Fruit fly (Drosophila melanogaster) whole organism, embryonic: Measurements from ENCODE around the gene Cyp303a1.

Experiments
- CG10274 ChIP-seq: fragments of 200-800 bp; sonication (Bioruptor generic); optimal IDR thresholded peaks from 3 replicates; lab custom pipeline; 2017; ENCODE audit warnings: missing biosample characterization, mild to moderate bottlenecking, missing genetic modification characterization
- CG10959 ChIP-seq: fragments of 200-800 bp; sonication (Bioruptor generic); IDR thresholded peaks from 2 replicates; pipeline ENCODE4 v1.3.6; 2022; ENCODE audit warnings: missing biosample characterization, missing genetic modification characterization
- CG11504 ChIP-seq: fragments of 200-800 bp; sonication (Bioruptor generic); optimal IDR thresholded peaks from 3 replicates; lab custom pipeline; 2019; ENCODE audit warnings: missing biosample characterization, mild to moderate bottlenecking, missing genetic modification characterization, moderate library complexity
- CG11695 ChIP-seq: fragments of 200-800 bp; sonication (Bioruptor generic); IDR thresholded peaks from 3 replicates; pipeline ENCODE4 v1.3.6; 2022; ENCODE audit warnings: missing biosample characterization, missing genetic modification characterization
- CG12769 ChIP-seq: fragments of 200-800 bp; sonication (Bioruptor generic); optimal IDR thresholded peaks from 2 replicates; lab custom pipeline; 2019; ENCODE audit warnings: missing biosample characterization, mild to moderate bottlenecking, missing genetic modification characterization, moderate library complexity
- CG12942 ChIP-seq: fragments of 200-800 bp; sonication (Bioruptor generic); optimal IDR thresholded peaks from 3 replicates; lab custom pipeline; 2016; ENCODE audit warnings: missing biosample characterization, missing genetic modification characterization
- CG14441 ChIP-seq: fragments of 200-800 bp; sonication (Bioruptor generic); IDR thresholded peaks from 2 replicates; pipeline ENCODE4 v1.3.6; 2022; ENCODE audit warnings: missing biosample characterization, missing genetic modification characterization
- CG15269 ChIP-seq: fragments of 200-800 bp; sonication (Bioruptor generic); optimal IDR thresholded peaks from 2 replicates; lab custom pipeline; 2018; ENCODE audit warnings: missing biosample characterization, mild to moderate bottlenecking, missing genetic modification characterization, moderate library complexity
- CG16815 ChIP-seq: fragments of 200-800 bp; sonication (Bioruptor generic); optimal IDR thresholded peaks from 3 replicates; lab custom pipeline; 2017; ENCODE audit warnings: missing biosample characterization, mild to moderate bottlenecking, missing genetic modification characterization
- CG17612 ChIP-seq: fragments of 200-800 bp; sonication (Bioruptor generic); IDR thresholded peaks from 2 replicates; pipeline ENCODE4 v1.3.6; 2022; ENCODE audit warnings: missing biosample characterization, missing genetic modification characterization
- CG18599 ChIP-seq: fragments of 200-800 bp; sonication (Bioruptor generic); optimal IDR thresholded peaks from 3 replicates; lab custom pipeline; 2017; ENCODE audit warnings: missing biosample characterization, missing genetic modification characterization, mild to moderate bottlenecking, moderate library complexity, missing genetic modification reagents
- CG18764 ChIP-seq: fragments of 200-800 bp; sonication (Bioruptor generic); optimal IDR thresholded peaks from 3 replicates; lab custom pipeline; 2016; ENCODE audit warnings: missing biosample characterization, missing genetic modification characterization
- CG31441 ChIP-seq: fragments of 200-800 bp; sonication (Bioruptor generic); IDR thresholded peaks from 2 replicates; pipeline ENCODE4 v1.3.6; 2022; ENCODE audit warnings: missing biosample characterization, missing genetic modification characterization
- CG3847 ChIP-seq: fragments of 200-800 bp; sonication (Bioruptor generic); IDR thresholded peaks from 2 replicates; pipeline ENCODE4 v1.3.6; 2022; ENCODE audit warnings: missing biosample characterization, missing genetic modification characterization
- CG4730 ChIP-seq: fragments of 200-800 bp; sonication (Bioruptor generic); IDR thresholded peaks from 2 replicates; pipeline ENCODE4 v1.3.6; 2022; ENCODE audit warnings: missing biosample characterization, missing genetic modification characterization
- CG4820 ChIP-seq: fragments of 200-800 bp; sonication (Bioruptor generic); optimal IDR thresholded peaks from 3 replicates; lab custom pipeline; 2016; ENCODE audit warnings: missing biosample characterization, missing genetic modification characterization
- CG5180 ChIP-seq: fragments of 200-800 bp; sonication (Bioruptor generic); optimal IDR thresholded peaks from 3 replicates; lab custom pipeline; 2017; ENCODE audit warnings: missing biosample characterization, missing genetic modification characterization, mild to moderate bottlenecking, moderate library complexity, missing genetic modification reagents
- CG5245 ChIP-seq: fragments of 200-800 bp; sonication (Bioruptor generic); optimal IDR thresholded peaks from 3 replicates; lab custom pipeline; 2016; ENCODE audit warnings: missing biosample characterization, missing genetic modification characterization
- CG6683 ChIP-seq: fragments of 200-800 bp; sonication (Bioruptor generic); optimal IDR thresholded peaks from 2 replicates; lab custom pipeline; 2017; ENCODE audit warnings: missing biosample characterization, mild to moderate bottlenecking, missing genetic modification characterization, missing genetic modification reagents
- CG6689 ChIP-seq: fragments of 200-800 bp; sonication (Bioruptor generic); IDR thresholded peaks from 2 replicates; pipeline ENCODE4 v1.3.6; 2022; ENCODE audit warnings: missing biosample characterization, missing genetic modification characterization
- CG9797 ChIP-seq: fragments of 200-800 bp; sonication (Bioruptor generic); optimal IDR thresholded peaks from 3 replicates; lab custom pipeline; 2018; ENCODE audit warnings: missing biosample characterization, mild to moderate bottlenecking, missing genetic modification characterization
- CkIIα-i1 ChIP-seq: fragments of 200-800 bp; sonication (Bioruptor generic); IDR thresholded peaks from 2 replicates; pipeline ENCODE4 v1.3.6; 2022; ENCODE audit warnings: missing biosample characterization, missing genetic modification characterization
- D19A ChIP-seq: fragments of 200-800 bp; optimal IDR thresholded peaks from 3 replicates; lab custom pipeline; 2019; ENCODE audit warnings: missing biosample characterization, mild to moderate bottlenecking, missing genetic modification characterization, moderate library complexity
- Dip3 ChIP-seq: fragments of 200-800 bp; sonication (Bioruptor generic); optimal IDR thresholded peaks from 3 replicates; lab custom pipeline; 2016; ENCODE audit warnings: missing biosample characterization, missing genetic modification characterization
- Doc3 ChIP-seq: fragments of 200-800 bp; sonication (Bioruptor generic); IDR thresholded peaks from 3 replicates; pipeline ENCODE4 v1.3.6; 2022; ENCODE audit warnings: missing biosample characterization, missing genetic modification characterization; ENCODE audit not compliant: partially characterized antibody
- Fer3 ChIP-seq: fragments of 200-800 bp; sonication (Bioruptor generic); optimal IDR thresholded peaks from 2 replicates; lab custom pipeline; 2018; ENCODE audit warnings: missing biosample characterization, mild to moderate bottlenecking, missing genetic modification characterization, moderate library complexity
- GATAe ChIP-seq: fragments of 200-800 bp; sonication (Bioruptor generic); conservative IDR thresholded peaks from 2 replicates; pipeline ENCODE4 v1.3.6; 2022; ENCODE audit warnings: missing biosample characterization, missing genetic modification characterization
- HmgD ChIP-seq: fragments of 200-800 bp; sonication (Bioruptor generic); optimal IDR thresholded peaks from 3 replicates; lab custom pipeline; 2016; ENCODE audit warnings: missing biosample characterization, missing genetic modification characterization
- Hmr ChIP-seq: fragments of 200-800 bp; sonication (Bioruptor generic); optimal IDR thresholded peaks from 3 replicates; lab custom pipeline; 2017; ENCODE audit warnings: mild to moderate bottlenecking, missing biosample characterization, missing genetic modification reagents, missing genetic modification characterization
- MBD-R2 ChIP-seq: fragments of 200-800 bp; sonication (Bioruptor generic); IDR thresholded peaks from 2 replicates; pipeline ENCODE4 v1.3.6; 2022; ENCODE audit warnings: missing biosample characterization, missing genetic modification characterization
- MTF-1 ChIP-seq: fragments of 200-800 bp; sonication (Bioruptor generic); optimal IDR thresholded peaks from 2 replicates; lab custom pipeline; 2018; ENCODE audit warnings: missing biosample characterization, mild to moderate bottlenecking, missing genetic modification characterization, borderline replicate concordance
- Neu2 ChIP-seq: fragments of 200-800 bp; sonication (Bioruptor generic); optimal IDR thresholded peaks from 3 replicates; lab custom pipeline; 2016; ENCODE audit warnings: missing biosample characterization, missing genetic modification characterization, borderline replicate concordance
- Nf-YB ChIP-seq: fragments of 200-800 bp; sonication (Bioruptor generic); optimal IDR thresholded peaks from 3 replicates; lab custom pipeline; 2019; ENCODE audit warnings: missing biosample characterization, mild to moderate bottlenecking, missing genetic modification characterization, moderate library complexity
- Tbp ChIP-seq: fragments of >200 bp; optimal IDR thresholded peaks from 2 replicates; lab custom pipeline; 2018; ENCODE audit warnings: missing biosample characterization, missing genetic modification characterization
- crp ChIP-seq, 2 experiments: fragments of 200-800 bp; sonication (Bioruptor generic); optimal IDR thresholded peaks; 2 replicates in 1 of 2; 3 replicates in 1 of 2; lab custom pipeline; 2017; ENCODE audit warnings: missing biosample characterization in 2 of 2, missing genetic modification characterization in 2 of 2, mild to moderate bottlenecking in 1 of 2, moderate library complexity in 1 of 2
- dmrt11E ChIP-seq: fragments of 200-800 bp; sonication (Bioruptor generic); optimal IDR thresholded peaks from 3 replicates; lab custom pipeline; 2018; ENCODE audit warnings: missing biosample characterization, mild to moderate bottlenecking, missing genetic modification characterization, moderate library complexity
- dmrt99B ChIP-seq: fragments of 200-800 bp; sonication (Bioruptor generic); optimal IDR thresholded peaks from 2 replicates; lab custom pipeline; 2018; ENCODE audit warnings: missing biosample characterization, mild to moderate bottlenecking, missing genetic modification characterization, moderate library complexity
- ems ChIP-seq: fragments of 200-800 bp; sonication (Bioruptor generic); optimal IDR thresholded peaks from 3 replicates; lab custom pipeline; 2016; ENCODE audit warnings: missing biosample characterization, missing genetic modification characterization
- exex ChIP-seq: fragments of 200-800 bp; sonication (Bioruptor generic); optimal IDR thresholded peaks from 4 replicates; lab custom pipeline; 2018; ENCODE audit warnings: missing biosample characterization, mild to moderate bottlenecking, missing genetic modification characterization, moderate library complexity
- fd96Cb ChIP-seq: fragments of 200-800 bp; sonication (Bioruptor generic); optimal IDR thresholded peaks from 2 replicates; lab custom pipeline; 2018; ENCODE audit warnings: missing biosample characterization, mild to moderate bottlenecking, missing genetic modification characterization, moderate library complexity
- gcm ChIP-seq: fragments of 200-800 bp; sonication (Bioruptor generic); optimal IDR thresholded peaks from 2 replicates; lab custom pipeline; 2019; ENCODE audit warnings: missing biosample characterization, mild to moderate bottlenecking, missing genetic modification characterization, moderate library complexity
- gem ChIP-seq: fragments of 200-800 bp; sonication (Bioruptor generic); optimal IDR thresholded peaks from 2 replicates; lab custom pipeline; 2019; ENCODE audit warnings: missing biosample characterization, mild to moderate bottlenecking, missing genetic modification characterization, moderate library complexity
- grau ChIP-seq: fragments of 200-800 bp; optimal IDR thresholded peaks from 3 replicates; lab custom pipeline; 2019; ENCODE audit warnings: missing biosample characterization, mild to moderate bottlenecking, missing genetic modification characterization, moderate library complexity
- h ChIP-seq: fragments of >200 bp; optimal IDR thresholded peaks from 2 replicates; lab custom pipeline; 2017
- her ChIP-seq: fragments of 200-800 bp; sonication (Bioruptor generic); optimal IDR thresholded peaks from 2 replicates; lab custom pipeline; 2016; ENCODE audit warnings: missing biosample characterization, missing genetic modification characterization
- pfk ChIP-seq: fragments of 200-800 bp; sonication (Bioruptor generic); optimal IDR thresholded peaks from 2 replicates; lab custom pipeline; 2018; ENCODE audit warnings: missing biosample characterization, mild to moderate bottlenecking, missing genetic modification characterization, moderate library complexity
- repo ChIP-seq: fragments of 200-800 bp; sonication (Bioruptor generic); optimal IDR thresholded peaks from 2 replicates; lab custom pipeline; 2016; ENCODE audit warnings: missing biosample characterization, missing genetic modification characterization
- sob ChIP-seq: fragments of 200-800 bp; sonication (Bioruptor generic); IDR thresholded peaks from 2 replicates; pipeline ENCODE4 v1.3.6; 2022; ENCODE audit warnings: missing biosample characterization, missing genetic modification characterization

Cyp303a1 gene

DNA sequence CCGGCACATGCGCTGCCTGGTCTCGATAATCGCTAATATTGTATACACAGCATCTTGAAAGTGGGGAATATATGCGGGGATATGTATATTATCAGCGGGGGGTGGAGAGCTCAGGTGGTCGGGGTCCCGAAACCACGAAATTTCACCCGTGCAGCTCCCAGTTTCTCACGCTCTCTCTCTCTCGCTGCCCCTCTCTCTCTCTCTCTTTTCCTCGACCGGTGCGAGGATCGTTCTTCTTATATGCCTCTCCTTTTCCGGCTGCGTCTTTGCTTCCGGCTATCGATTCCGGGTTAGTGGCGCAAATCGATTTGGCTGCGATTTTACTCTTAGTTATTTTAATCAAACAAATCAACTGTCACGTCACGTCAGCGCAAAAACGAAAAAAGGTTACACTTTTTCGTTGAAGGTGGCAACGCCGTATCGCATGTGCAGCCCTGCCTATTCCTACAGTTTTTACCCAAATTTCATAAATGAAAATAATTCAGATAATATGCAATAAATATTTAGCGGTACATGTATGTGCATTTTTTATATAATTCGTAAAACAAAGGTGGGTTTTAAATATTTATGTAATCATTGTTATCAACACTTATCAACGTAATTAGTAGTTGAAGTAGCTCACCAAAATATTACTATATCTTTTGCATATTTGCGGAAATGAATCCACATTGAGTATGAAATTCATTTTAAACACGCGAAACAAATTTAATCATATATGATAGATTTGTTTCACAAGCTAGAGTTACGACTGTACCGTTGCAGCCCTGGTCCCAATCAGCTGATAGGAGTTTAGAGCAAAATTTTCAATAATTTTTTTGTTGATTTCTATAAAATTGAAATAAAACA is 5.7 kb downstream of the Cyp303a1 start, which contains the start of the genes heix and CG17328 (continued):
- TF ChIP-seq CG4730 (GFP tag; lab: Robert Waterston, UW) (peak; percentile 52; the same call in 1 of the 2 replicates), her (GFP tag; lab: Kevin White, UChicago) (no peak), MTF-1 (GFP tag; lab: Kevin White, UChicago) (no peak), CG9797 (peak; percentile 75), dmrt99B (tag; lab: Kevin White, UChicago) (no peak), CkIIα-i1 (no peak), HmgD (GFP tag; lab: Kevin White, UChicago) (no peak), CG3847 (GFP tag; lab: Robert Waterston, UW) (peak; percentile 69; the same call in 1 of the 2 replicates), CG4820 (GFP tag; lab: Kevin White, UChicago) (peak; percentile 67), CG11695 (GFP tag; lab: Robert Waterston, UW) (peak; percentile 62; the same call in 1 of the 3 replicates), grau (tag; lab: Kevin White, UChicago) (peak; percentile 99), CG12769 (tag; lab: Kevin White, UChicago) (peak; percentile 96), Doc3 (GFP tag; lab: Robert Waterston, UW) (no peak), Neu2 (no peak), CG18764 (GFP tag; lab: Kevin White, UChicago) (peak; percentile 49), Nf-YB (peak; percentile 43), ems (peak; percentile 52), pfk (GFP tag; lab: Kevin White, UChicago) (no peak), CG10274 (GFP tag; lab: Kevin White, UChicago) (no peak), CG17612 (0 out of 2 replicates have a peak, but pooled peaks have one; percentile 11), CG10959 (GFP tag; lab: Robert Waterston, UW) (no peak), MBD-R2 (GFP tag; lab: Robert Waterston, UW) (peak; percentile 75; the same call in 1 of the 2 replicates), CG6689 (GFP tag; lab: Robert Waterston, UW) (peak; percentile 65), D19A (tag; lab: Kevin White, UChicago) (no peak), fd96Cb (tag; lab: Kevin White, UChicago) (peak; percentile 58), repo (no peak), CG14441 (GFP tag; lab: Robert Waterston, UW) (peak; percentile 79), gem (tag; lab: Kevin White, UChicago) (no peak), CG11504 (tag; lab: Kevin White, UChicago) (no peak), Fer3 (tag; lab: Kevin White, UChicago) (peak; percentile 78), CG5245 (GFP tag; lab: Kevin White, UChicago) (no peak), h (lab: Kevin White, UChicago) (no peak), Tbp (GFP tag; lab: Kevin White, UChicago) (no peak), Dip3 (GFP tag; lab: Kevin White, UChicago) (peak; percentile 69), CG18599 (GFP tag; lab: Kevin White, UChicago) (peak; percentile 72), Hmr (no peak), exex (tag; lab: Kevin White, UChicago) (no peak), CG12942 (GFP tag; lab: Kevin White, UChicago) (peak; percentile 57), GATAe (GFP tag; lab: Robert Waterston, UW) (no peak), CG6683 (GFP tag; lab: Kevin White, UChicago) (no peak), dmrt11E (tag; lab: Kevin White, UChicago) (peak; percentile 59), CG16815 (peak; percentile 67), CG31441 (GFP tag; lab: Robert Waterston, UW) (no peak; the same call in 1 of the 2 replicates), sob (GFP tag; lab: Robert Waterston, UW) (peak; percentile 68), CG15269 (tag; lab: Kevin White, UChicago) (no peak), gcm (GFP tag; lab: Kevin White, UChicago) (peak; percentile 30), CG5180 (no peak), crp (GFP tag; optimal IDR thresholded peaks at IDR 0.05; lab: Kevin White, UChicago) (peak; percentile 37 to 94)
